Worm (Caenorhabditis elegans) whole organism, young adult: ENCODE results near the gene vps-33.1.

Source experiments
- F22D6.2 ChIP-seq: sonication (generic microtip); optimal IDR thresholded peaks from 2 replicates; lab custom pipeline; 2016; ENCODE audit warnings: mild to moderate bottlenecking, missing genetic modification characterization, missing compliant biosample characterization
- F33H1.4 ChIP-seq: fragments of 200-800 bp; sonication (Bioruptor generic); IDR thresholded peaks from 2 replicates; pipeline ENCODE4 v1.3.6; 2022; ENCODE audit warnings: missing genetic modification reagents, missing genetic modification characterization, missing compliant biosample characterization
- F52B5.7 ChIP-seq: sonication (generic microtip); optimal IDR thresholded peaks from 2 replicates; lab custom pipeline; 2016; ENCODE audit warnings: mild to moderate bottlenecking, missing genetic modification characterization, missing compliant biosample characterization
- F55B11.4 ChIP-seq: sonication (generic microtip); optimal IDR thresholded peaks from 2 replicates; lab custom pipeline; 2016; ENCODE audit warnings: missing compliant biosample characterization, missing genetic modification characterization, borderline replicate concordance; ENCODE audit not compliant: insufficient read depth
- F57C9.4 ChIP-seq: sonication (generic microtip); optimal IDR thresholded peaks from 2 replicates; lab custom pipeline; 2017; ENCODE audit warnings: mild to moderate bottlenecking, missing genetic modification characterization, missing compliant biosample characterization
- K12H6.12 ChIP-seq: fragments of 200-800 bp; sonication (Bioruptor generic); optimal IDR thresholded peaks from 2 replicates; lab custom pipeline; 2018; ENCODE audit warnings: mild to moderate bottlenecking, missing genetic modification characterization, missing compliant biosample characterization
- T07F8.4 ChIP-seq: sonication (generic microtip); optimal IDR thresholded peaks from 2 replicates; lab custom pipeline; 2016; ENCODE audit warnings: mild to moderate bottlenecking, missing genetic modification characterization, moderate library complexity, missing compliant biosample characterization
- T26A5.8 ChIP-seq: sonication (generic microtip); optimal IDR thresholded peaks from 2 replicates; lab custom pipeline; 2016; ENCODE audit warnings: missing genetic modification characterization, missing compliant biosample characterization
- Y53F4B.3 ChIP-seq: fragments of 200-800 bp; sonication (Bioruptor generic); IDR thresholded peaks from 2 replicates; pipeline ENCODE4 v1.3.6; 2022; ENCODE audit warnings: missing genetic modification reagents, missing genetic modification characterization, missing compliant biosample characterization
- Y53G8AR.9 ChIP-seq: fragments of 200-800 bp; sonication (Bioruptor generic); conservative IDR thresholded peaks from 2 replicates; pipeline ENCODE4 v1.3.6; 2022; ENCODE audit warnings: missing genetic modification reagents, missing genetic modification characterization, missing compliant biosample characterization
- Y79H2A.3 ChIP-seq: fragments of 200-800 bp; sonication (Bioruptor generic); conservative IDR thresholded peaks from 2 replicates; pipeline ENCODE4 v1.3.6; 2022; ENCODE audit warnings: missing genetic modification reagents, missing genetic modification characterization, missing compliant biosample characterization
- ZK185.1 ChIP-seq: sonication (generic microtip); optimal IDR thresholded peaks from 2 replicates; lab custom pipeline; 2016; ENCODE audit warnings: mild to moderate bottlenecking, missing genetic modification characterization, missing compliant biosample characterization; ENCODE audit not compliant: poor library complexity, severe bottlenecking
- akir-1 ChIP-seq: fragments of 200-800 bp; sonication (Bioruptor generic); optimal IDR thresholded peaks from 2 replicates; lab custom pipeline; 2018; ENCODE audit warnings: mild to moderate bottlenecking, missing genetic modification characterization, moderate library complexity, missing compliant biosample characterization
- ama-1 ChIP-seq, 3 experiments: fragments of 150-350 bp in 1 of 3; sonication (generic microtip) in 2 of 3; optimal IDR thresholded peaks; 2 replicates each; lab custom pipeline; 2014 to 2018; ENCODE audit warnings: missing biosample characterization in 2 of 3, missing genetic modification characterization in 2 of 3, missing genetic modification reagents in 2 of 3
- aptf-2 ChIP-seq: fragments of 200-800 bp; sonication (Bioruptor generic); conservative IDR thresholded peaks from 2 replicates; pipeline ENCODE4 v1.3.6; 2022; ENCODE audit warnings: missing genetic modification reagents, missing genetic modification characterization, missing compliant biosample characterization
- atf-7 ChIP-seq: sonication (generic microtip); optimal IDR thresholded peaks from 2 replicates; lab custom pipeline; 2017; ENCODE audit warnings: mild to moderate bottlenecking, missing genetic modification characterization, missing compliant biosample characterization
- attf-3 ChIP-seq: fragments of 200-800 bp; sonication (Bioruptor generic); conservative IDR thresholded peaks from 2 replicates; pipeline ENCODE4 v1.3.6; 2022; ENCODE audit warnings: missing genetic modification reagents, missing genetic modification characterization, missing compliant biosample characterization
- attf-6 ChIP-seq: fragments of 200-800 bp; sonication (Bioruptor generic); IDR thresholded peaks from 2 replicates; pipeline ENCODE4 v1.3.6; 2022; ENCODE audit warnings: missing genetic modification reagents, missing genetic modification characterization, missing compliant biosample characterization
- bed-1 ChIP-seq: fragments of 200-800 bp; sonication (Bioruptor generic); IDR thresholded peaks from 2 replicates; pipeline ENCODE4 v1.3.6; 2022; ENCODE audit warnings: missing genetic modification reagents, missing genetic modification characterization, missing compliant biosample characterization
- cebp-1 ChIP-seq, 2 experiments: fragments of 200-800 bp in 1 of 2; sonication (Bioruptor generic) in 1 of 2; sonication (generic microtip) in 1 of 2; IDR thresholded peaks in 1 of 2; optimal IDR thresholded peaks in 1 of 2; 2 replicates each; pipeline versions ENCODE4 v1.3.6 to Lab custom; 2017 to 2022; ENCODE audit warnings: missing compliant biosample characterization in 2 of 2, missing genetic modification characterization in 2 of 2, mild to moderate bottlenecking in 1 of 2, missing genetic modification reagents in 1 of 2, moderate library complexity in 1 of 2
- ceh-100 ChIP-seq: fragments of 200-800 bp; sonication (Bioruptor generic); IDR thresholded peaks from 2 replicates; pipeline ENCODE4 v1.3.6; 2022; ENCODE audit warnings: missing genetic modification reagents, missing genetic modification characterization, missing compliant biosample characterization
- ceh-27 ChIP-seq: fragments of 200-800 bp; sonication (Bioruptor generic); optimal IDR thresholded peaks from 2 replicates; lab custom pipeline; 2018; ENCODE audit warnings: mild to moderate bottlenecking, missing genetic modification characterization, moderate library complexity, missing compliant biosample characterization
- chd-7 ChIP-seq: sonication (generic microtip); optimal IDR thresholded peaks from 2 replicates; lab custom pipeline; 2016; ENCODE audit warnings: mild to moderate bottlenecking, missing genetic modification characterization, moderate library complexity, missing compliant biosample characterization
- dpff-1 ChIP-seq: sonication (generic microtip); optimal IDR thresholded peaks from 2 replicates; lab custom pipeline; 2017; ENCODE audit warnings: mild to moderate bottlenecking, missing genetic modification characterization, missing compliant biosample characterization
- dpl-1 ChIP-seq: fragments of 150-350 bp; optimal IDR thresholded peaks from 2 replicates; lab custom pipeline; 2014; ENCODE audit warnings: missing biosample characterization, missing genetic modification reagents, missing genetic modification characterization
- egl-44 ChIP-seq: fragments of 200-800 bp; sonication (Bioruptor generic); IDR thresholded peaks from 2 replicates; pipeline ENCODE4 v1.3.6; 2022; ENCODE audit warnings: missing genetic modification reagents, missing genetic modification characterization, missing compliant biosample characterization
- ekl-4 ChIP-seq: fragments of 200-800 bp; sonication (Bioruptor generic); IDR thresholded peaks from 2 replicates; pipeline ENCODE4 v1.3.6; 2022; ENCODE audit warnings: missing genetic modification reagents, missing genetic modification characterization, missing compliant biosample characterization
- gei-17 ChIP-seq: fragments of 200-800 bp; sonication (Bioruptor generic); optimal IDR thresholded peaks from 2 replicates; lab custom pipeline; 2018; ENCODE audit warnings: mild to moderate bottlenecking, missing genetic modification characterization, missing compliant biosample characterization
- hlh-26 ChIP-seq: fragments of 200-800 bp; sonication (Bioruptor generic); conservative IDR thresholded peaks from 2 replicates; pipeline ENCODE4 v1.3.6; 2022; ENCODE audit warnings: missing genetic modification reagents, missing genetic modification characterization, missing compliant biosample characterization
- hrde-1 ChIP-seq: sonication (generic microtip); optimal IDR thresholded peaks from 2 replicates; lab custom pipeline; 2016; ENCODE audit warnings: missing genetic modification characterization, mild to moderate bottlenecking, missing compliant biosample characterization, moderate library complexity, missing genotype, missing genetic modification reagents, borderline replicate concordance
- lag-1 ChIP-seq: fragments of 200-800 bp; sonication (Bioruptor generic); IDR thresholded peaks from 2 replicates; pipeline ENCODE4 v1.3.6; 2022; ENCODE audit warnings: missing genetic modification reagents, missing genetic modification characterization, missing compliant biosample characterization
- lin-35 ChIP-seq, 3 experiments: fragments of 150-350 bp in 2 of 3; sonication (generic microtip) in 1 of 3; optimal IDR thresholded peaks; 2 replicates each; lab custom pipeline; 2014 to 2018; ENCODE audit warnings: missing biosample characterization in 3 of 3, missing genetic modification characterization in 3 of 3, missing genetic modification reagents in 3 of 3
- lin-40 ChIP-seq: sonication (generic microtip); optimal IDR thresholded peaks from 2 replicates; lab custom pipeline; 2016; ENCODE audit warnings: missing genetic modification characterization, mild to moderate bottlenecking, missing compliant biosample characterization, missing genotype, missing genetic modification reagents
- lsl-1 ChIP-seq: fragments of 200-800 bp; sonication (Bioruptor generic); optimal IDR thresholded peaks from 2 replicates; lab custom pipeline; 2018; ENCODE audit warnings: mild to moderate bottlenecking, missing genetic modification characterization, moderate library complexity, missing compliant biosample characterization
- madf-8 ChIP-seq: fragments of 200-800 bp; sonication (Bioruptor generic); conservative IDR thresholded peaks from 2 replicates; pipeline ENCODE4 v1.3.6; 2022; ENCODE audit warnings: missing genetic modification reagents, missing genetic modification characterization, missing compliant biosample characterization
- mcd-1 ChIP-seq: fragments of 200-800 bp; sonication (Bioruptor generic); IDR thresholded peaks from 2 replicates; pipeline ENCODE4 v1.3.6; 2022; ENCODE audit warnings: missing genetic modification reagents, missing genetic modification characterization, missing compliant biosample characterization
- mes-4 ChIP-seq: sonication (generic microtip); optimal IDR thresholded peaks from 2 replicates; lab custom pipeline; 2016; ENCODE audit warnings: missing genotype, missing genetic modification characterization, missing compliant biosample characterization
- nfya-2 ChIP-seq: fragments of 200-800 bp; sonication (Bioruptor generic); IDR thresholded peaks from 2 replicates; pipeline ENCODE4 v1.3.6; 2022; ENCODE audit warnings: missing genetic modification reagents, missing genetic modification characterization, missing compliant biosample characterization
- nhr-27 ChIP-seq: fragments of 200-800 bp; sonication (Bioruptor generic); optimal IDR thresholded peaks from 2 replicates; lab custom pipeline; 2018; ENCODE audit warnings: mild to moderate bottlenecking, missing genetic modification characterization, moderate library complexity, missing compliant biosample characterization
- sea-2 ChIP-seq: fragments of 200-800 bp; sonication (Bioruptor generic); IDR thresholded peaks from 2 replicates; pipeline ENCODE4 v1.3.6; 2022; ENCODE audit warnings: missing genetic modification characterization, missing compliant biosample characterization
- somi-1 ChIP-seq: fragments of 200-800 bp; sonication (Bioruptor generic); optimal IDR thresholded peaks from 2 replicates; lab custom pipeline; 2018; ENCODE audit warnings: mild to moderate bottlenecking, missing genetic modification characterization, missing compliant biosample characterization
- tbp1 ChIP-seq: fragments of 200-800 bp; sonication (Bioruptor generic); optimal IDR thresholded peaks from 2 replicates; lab custom pipeline; 2018; ENCODE audit warnings: mild to moderate bottlenecking, missing genetic modification characterization, missing compliant biosample characterization
- tbx-9 ChIP-seq: sonication (generic microtip); optimal IDR thresholded peaks from 2 replicates; lab custom pipeline; 2016; ENCODE audit warnings: borderline replicate concordance, missing genetic modification characterization, inconsistent platforms, missing compliant biosample characterization
- tlf-1 ChIP-seq: fragments of 200-800 bp; sonication (Bioruptor generic); optimal IDR thresholded peaks from 2 replicates; lab custom pipeline; 2018; ENCODE audit warnings: mild to moderate bottlenecking, missing genetic modification characterization, missing compliant biosample characterization
- unc-62 ChIP-seq: fragments of 150-350 bp; optimal IDR thresholded peaks from 2 replicates; lab custom pipeline; 2014; ENCODE audit warnings: missing biosample characterization, missing genetic modification reagents, missing genetic modification characterization
- ztf-25 ChIP-seq: fragments of 200-800 bp; sonication (Bioruptor generic); IDR thresholded peaks from 2 replicates; pipeline ENCODE4 v1.3.6; 2022; ENCODE audit warnings: missing genetic modification reagents, missing genetic modification characterization, missing compliant biosample characterization
- ztf-28 ChIP-seq: fragments of 200-800 bp; sonication (Bioruptor generic); IDR thresholded peaks from 2 replicates; pipeline ENCODE4 v1.3.6; 2022; ENCODE audit warnings: missing genetic modification reagents, missing genetic modification characterization, missing compliant biosample characterization
- ztf-6 ChIP-seq: fragments of 200-800 bp; sonication (Bioruptor generic); IDR thresholded peaks from 2 replicates; pipeline ENCODE4 v1.3.6; 2022; ENCODE audit warnings: missing genetic modification reagents, missing genetic modification characterization, missing compliant biosample characterization

vps-33.1 gene

DNA sequence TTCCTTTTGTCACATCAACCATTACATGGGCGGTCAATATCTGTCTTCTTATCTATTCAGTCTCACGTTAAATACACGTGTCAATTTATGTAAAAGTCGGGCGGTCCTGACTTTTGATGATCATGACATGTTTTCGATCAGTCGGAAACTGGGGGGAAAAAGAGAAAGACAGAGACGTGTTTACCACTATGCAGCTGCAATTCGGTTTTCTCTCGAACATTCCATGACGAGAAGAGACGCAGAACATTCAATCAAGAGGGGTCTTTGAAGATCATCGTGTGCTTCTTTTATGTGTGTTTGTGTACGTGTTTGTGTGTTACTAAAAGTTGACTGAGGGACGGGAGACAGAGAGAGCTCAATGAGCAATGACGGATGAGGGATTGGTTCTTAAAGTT lies 42.4 kb upstream of the vps-33.1 start (continued):
- TF ChIP-seq mcd-1 (GFP tag; lab: Robert Waterston, UW) (peak; percentile 46; the same call in 1 of the 2 replicates), F55B11.4 (tag; lab: Kevin White, UChicago) (no peak), attf-6 (GFP tag; lab: Robert Waterston, UW) (no peak), dpff-1 (no peak), ama-1 (optimal IDR thresholded peaks at IDR 0.05; lab: Kevin White, UChicago) (peak; percentile 9), ama-1 (GFP tag; optimal IDR thresholded peaks at IDR 0.05; lab: Kevin White, UChicago) (no peak), sea-2 (no peak), lsl-1 (GFP tag; lab: Kevin White, UChicago) (no peak), ceh-100 (GFP tag; lab: Robert Waterston, UW) (no peak), ztf-28 (GFP tag; lab: Robert Waterston, UW) (no peak), lin-40 (tag; lab: Kevin White, UChicago) (peak; percentile 91), tbx-9 (tag; lab: Kevin White, UChicago) (no peak), T26A5.8 (tag; lab: Kevin White, UChicago) (no peak), gei-17 (GFP tag; lab: Kevin White, UChicago) (peak; percentile 60), unc-62 (peak; percentile 35), F52B5.7 (tag; lab: Kevin White, UChicago) (no peak), nfya-2 (no peak), atf-7 (peak; percentile 77), hrde-1 (tag; lab: Kevin White, UChicago) (no peak), somi-1 (GFP tag; lab: Kevin White, UChicago) (peak; percentile 94), aptf-2 (GFP tag; lab: Robert Waterston, UW) (no peak), lag-1 (GFP tag; lab: Robert Waterston, UW) (no peak), mes-4 (tag; lab: Kevin White, UChicago) (no peak), hlh-26 (GFP tag; lab: Robert Waterston, UW) (no peak), dpl-1 (GFP tag; lab: Kevin White, UChicago) (no peak), madf-8 (GFP tag; lab: Robert Waterston, UW) (no peak), F33H1.4 (GFP tag; lab: Robert Waterston, UW) (no peak), ZK185.1 (peak; percentile 39), bed-1 (GFP tag; lab: Robert Waterston, UW) (0 out of 2 replicates have a peak, but pooled peaks have one; percentile 79), ztf-25 (GFP tag; lab: Robert Waterston, UW) (no peak), ceh-27 (GFP tag; lab: Kevin White, UChicago) (peak; percentile 46), Y53G8AR.9 (GFP tag; lab: Robert Waterston, UW) (0 out of 2 replicates have a peak, but pooled peaks have one; percentile 48), ekl-4 (GFP tag; lab: Robert Waterston, UW) (0 out of 2 replicates have a peak, but pooled peaks have one; percentile 18), lin-35 (GFP tag; optimal IDR thresholded peaks at IDR 0.05; lab: Kevin White, UChicago) (no peak), tbp1 (GFP tag; lab: Kevin White, UChicago) (peak; percentile 68), nhr-27 (no peak), T07F8.4 (tag; lab: Kevin White, UChicago) (no peak), chd-7 (tag; lab: Kevin White, UChicago) (peak; percentile 88), ztf-6 (GFP tag; lab: Robert Waterston, UW) (no peak), Y79H2A.3 (GFP tag; lab: Robert Waterston, UW) (no peak), egl-44 (GFP tag; lab: Robert Waterston, UW) (no peak), cebp-1 (GFP tag; IDR thresholded peaks at IDR 0.05; lab: Robert Waterston, UW) (no peak), cebp-1 (tag; optimal IDR thresholded peaks at IDR 0.05; lab: Kevin White, UChicago) (peak; percentile 81), Y53F4B.3 (no peak), attf-3 (GFP tag; lab: Robert Waterston, UW) (no peak), K12H6.12 (peak; percentile 96), F22D6.2 (tag; lab: Kevin White, UChicago) (peak; percentile 80), F57C9.4 (tag; lab: Kevin White, UChicago) (no peak), tlf-1 (GFP tag; lab: Kevin White, UChicago) (peak; percentile 86), akir-1 (no peak)
